Fruit fly (Drosophila melanogaster) whole organism: ENCODE results near the gene woc.

Experiments
- Dll ChIP-seq: fragments of >200 bp; optimal IDR thresholded peaks from 2 replicates; lab custom pipeline; 2017
- usp ChIP-seq: fragments of >200 bp; optimal IDR thresholded peaks from 2 replicates; lab custom pipeline; 2017; ENCODE audit warnings: missing biosample characterization, missing genetic modification characterization, mixed read lengths

dm6 chr3R:27244412-27244741 lies 19.5 kb downstream of the woc start:
- no peak for TF ChIP-seq usp
- TF ChIP-seq Dll (lab: Kevin White, UChicago), result no peak
